Worm (Caenorhabditis elegans): Measurements from ENCODE around the gene T23G7.2.

Gene T23G7.2

ce11 chrII:9124353-9124752 lies 48.4 kb downstream of the T23G7.2 start:
- TF ChIP-seq lin-15B (tag; optimal IDR thresholded peaks at IDR 0.05) (no peak), egl-5 (tag; optimal IDR thresholded peaks at IDR 0.05) (no peak), ceh-28 (tag; optimal IDR thresholded peaks at IDR 0.05) (no peak), eor-1 (tag; optimal IDR thresholded peaks at IDR 0.05) (no peak), nhr-23 (tag; optimal IDR thresholded peaks at IDR 0.05) (peak; percentile 37), pqm-1 (tag; optimal IDR thresholded peaks at IDR 0.05) (peak; percentile 1), elt-2 (tag; optimal IDR thresholded peaks at IDR 0.05) (no peak), nhr-25 (tag; optimal IDR thresholded peaks at IDR 0.05) (peak; percentile 31), nhr-77 (tag; optimal IDR thresholded peaks at IDR 0.05) (no peak), ama-1 (optimal IDR thresholded peaks at IDR 0.05) (no peak)

- no peak for TF ChIP-seq tbx-2 (tag; optimal IDR thresholded peaks at IDR 0.05)
- TF ChIP-seq nfya-1 (tag; optimal IDR thresholded peaks at IDR 0.05; ENCODE audit: insufficient read depth) = peak; percentile 12
- no peak for TF ChIP-seq nhr-67 (tag; optimal IDR thresholded peaks at IDR 0.05)
Observed at ce11 chrII:9120813-9121554, 51.8 kb downstream of the T23G7.2 start.

ce11 chrII:9120329-9120728 lies 52.4 kb downstream of the T23G7.2 start:
- no peak for TF ChIP-seq lin-15B (tag; optimal IDR thresholded peaks at IDR 0.05)
- TF ChIP-seq ceh-16 (tag; optimal IDR thresholded peaks at IDR 0.05) = no peak
- TF ChIP-seq nfya-1 (tag; optimal IDR thresholded peaks at IDR 0.05; ENCODE audit: insufficient read depth) = no peak
- TF ChIP-seq snpc-4 (tag; optimal IDR thresholded peaks at IDR 0.05) = no peak
- no peak for TF ChIP-seq mdl-1 (tag; optimal IDR thresholded peaks at IDR 0.05)
- TF ChIP-seq ZK546.5 (tag; optimal IDR thresholded peaks at IDR 0.05) = no peak
- no peak for TF ChIP-seq daf-12 (tag; optimal IDR thresholded peaks at IDR 0.05)
- no peak for TF ChIP-seq sea-2 (GFP tag; optimal IDR thresholded peaks at IDR 0.05)
- no peak for TF ChIP-seq elt-3 (tag; optimal IDR thresholded peaks at IDR 0.05)
- TF ChIP-seq lin-39 (tag; optimal IDR thresholded peaks at IDR 0.05) = no peak
